Worm (Caenorhabditis elegans): ENCODE results near the gene B0244.15.

DNA sequence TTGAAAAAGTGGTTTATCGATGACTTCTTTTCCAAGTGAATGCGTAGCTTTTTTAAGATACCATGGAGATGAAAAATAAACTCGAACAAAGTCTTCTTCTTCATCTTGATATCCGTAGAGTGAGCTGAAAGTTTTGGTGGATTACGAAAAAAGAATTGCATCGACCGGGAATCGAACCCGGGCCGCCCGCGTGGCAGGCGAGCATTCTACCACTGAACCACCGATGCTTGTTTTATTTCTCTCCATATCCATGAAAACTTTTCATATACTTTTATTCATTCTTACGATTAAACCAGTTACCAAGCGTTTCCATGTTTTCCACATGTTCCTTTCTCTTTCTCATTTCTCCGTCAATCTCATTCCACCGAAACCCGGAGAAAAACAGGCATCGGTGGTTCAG lies 38.9 kb downstream of the B0244.15 start:
- TF ChIP-seq ref-1 (GFP tag; conservative IDR thresholded peaks at IDR 0.05) (no peak), T22C8.4 (GFP tag; IDR thresholded peaks at IDR 0.05) (no peak), ztf-29 (GFP tag; IDR thresholded peaks at IDR 0.05) (no peak), tab-1 (GFP tag; IDR thresholded peaks at IDR 0.05) (no peak), flt-1 (GFP tag; IDR thresholded peaks at IDR 0.05) (no peak), med-1 (GFP tag; optimal IDR thresholded peaks at IDR 0.05; ENCODE audit: insufficient read depth) (no peak), cog-1 (tag; optimal IDR thresholded peaks at IDR 0.05) (no peak), klf-2 (GFP tag; conservative IDR thresholded peaks at IDR 0.05) (no peak), ztf-23 (GFP tag; IDR thresholded peaks at IDR 0.05) (no peak)

Measured in whole organism, midembryonic.